Worm (Caenorhabditis elegans) whole organism, mixed stage, embryonic: Measurements from ENCODE around the gene T05C3.2.
"Not testable (repeated sequence)": the region's sequence is repeated elsewhere in the genome, so short reads cannot be mapped to it uniquely, and the experiment has no call there.

ENCODE experiments used
- M03D4.4 ChIP-seq: sonication (generic microtip); optimal IDR thresholded peaks from 2 replicates; lab custom pipeline; 2017; ENCODE audit warnings: mild to moderate bottlenecking, missing genetic modification characterization, missing compliant biosample characterization
- bed-3 ChIP-seq: fragments of 200-800 bp; sonication (Bioruptor generic); optimal IDR thresholded peaks from 3 replicates; lab custom pipeline; 2018; ENCODE audit warnings: mild to moderate bottlenecking, missing genetic modification characterization, moderate library complexity, missing compliant biosample characterization
- blmp-1 ChIP-seq: fragments of 150-350 bp; optimal IDR thresholded peaks from 2 replicates; lab custom pipeline; 2014; ENCODE audit warnings: missing biosample characterization, missing genetic modification characterization
- ceh-39 ChIP-seq: fragments of 150-350 bp; optimal IDR thresholded peaks from 2 replicates; lab custom pipeline; 2014; ENCODE audit warnings: missing biosample characterization, missing genetic modification characterization
- ceh-43 ChIP-seq: fragments of 200-800 bp; sonication (Bioruptor generic); optimal IDR thresholded peaks from 2 replicates; lab custom pipeline; 2018; ENCODE audit warnings: mild to moderate bottlenecking, missing genetic modification characterization, moderate library complexity, missing compliant biosample characterization
- ceh-83 ChIP-seq: fragments of 200-800 bp; sonication (Bioruptor generic); optimal IDR thresholded peaks from 2 replicates; lab custom pipeline; 2018; ENCODE audit warnings: mild to moderate bottlenecking, missing genetic modification characterization, missing compliant biosample characterization
- drap-1 ChIP-seq: fragments of 200-800 bp; sonication (Bioruptor generic); optimal IDR thresholded peaks from 3 replicates; lab custom pipeline; 2018; ENCODE audit warnings: mild to moderate bottlenecking, missing genetic modification characterization, missing compliant biosample characterization
- elt-1 ChIP-seq: sonication (generic microtip); optimal IDR thresholded peaks from 2 replicates; lab custom pipeline; 2017; ENCODE audit warnings: missing genetic modification characterization, mild to moderate bottlenecking, missing compliant biosample characterization, antibody characterized with exemption, moderate library complexity, borderline replicate concordance; ENCODE audit not compliant: insufficient read depth
- elt-3 ChIP-seq: fragments of 150-350 bp; optimal IDR thresholded peaks from 2 replicates; lab custom pipeline; 2014; ENCODE audit warnings: missing biosample characterization, missing genetic modification characterization
- ham-2 ChIP-seq: fragments of 200-800 bp; sonication (Bioruptor generic); optimal IDR thresholded peaks from 2 replicates; lab custom pipeline; 2018; ENCODE audit warnings: mild to moderate bottlenecking, missing genetic modification characterization, missing compliant biosample characterization
- hlh-1 ChIP-seq: fragments of 150-350 bp; optimal IDR thresholded peaks from 2 replicates; lab custom pipeline; 2014; ENCODE audit warnings: missing biosample characterization, missing genetic modification reagents, missing genetic modification characterization
- lin-13 ChIP-seq: fragments of 150-350 bp; optimal IDR thresholded peaks from 2 replicates; lab custom pipeline; 2014; ENCODE audit warnings: missing biosample characterization, missing genetic modification characterization
- lin-32 ChIP-seq: fragments of 200-800 bp; sonication (Bioruptor generic); optimal IDR thresholded peaks from 2 replicates; lab custom pipeline; 2018; ENCODE audit warnings: mild to moderate bottlenecking, missing genetic modification characterization, missing compliant biosample characterization
- mab-5 ChIP-seq: fragments of 150-350 bp; optimal IDR thresholded peaks from 2 replicates; lab custom pipeline; 2014; ENCODE audit warnings: missing biosample characterization, missing genetic modification characterization
- mep-1 ChIP-seq: fragments of 150-350 bp; optimal IDR thresholded peaks from 2 replicates; lab custom pipeline; 2017; ENCODE audit warnings: missing biosample characterization, missing genetic modification reagents, missing genetic modification characterization, inconsistent platforms
- mls-2 ChIP-seq: sonication (generic microtip); optimal IDR thresholded peaks from 2 replicates; lab custom pipeline; 2016; ENCODE audit warnings: mild to moderate bottlenecking, missing genetic modification characterization, moderate library complexity, missing compliant biosample characterization
- nhr-12 ChIP-seq: fragments of 150-350 bp; optimal IDR thresholded peaks from 2 replicates; lab custom pipeline; 2014; ENCODE audit warnings: missing biosample characterization, missing genetic modification characterization
- nhr-2 ChIP-seq: fragments of 150-350 bp; optimal IDR thresholded peaks from 2 replicates; lab custom pipeline; 2014; ENCODE audit warnings: missing biosample characterization, missing genetic modification characterization
- nhr-237 ChIP-seq: fragments of 150-350 bp; optimal IDR thresholded peaks from 2 replicates; lab custom pipeline; 2014; ENCODE audit warnings: missing biosample characterization, missing genetic modification characterization
- nhr-28 ChIP-seq: fragments of 150-350 bp; optimal IDR thresholded peaks from 2 replicates; lab custom pipeline; 2014; ENCODE audit warnings: missing biosample characterization, missing genetic modification characterization
- nhr-76 ChIP-seq: sonication (generic microtip); optimal IDR thresholded peaks from 2 replicates; lab custom pipeline; 2017; ENCODE audit warnings: missing biosample characterization, missing genetic modification characterization
- pha-4 ChIP-seq: fragments of 150-350 bp; optimal IDR thresholded peaks from 2 replicates; lab custom pipeline; 2018; ENCODE audit warnings: missing biosample characterization, missing genetic modification reagents, missing genetic modification characterization
- sem-2 ChIP-seq: fragments of 200-800 bp; sonication (Bioruptor generic); optimal IDR thresholded peaks from 2 replicates; lab custom pipeline; 2018; ENCODE audit warnings: mild to moderate bottlenecking, missing genetic modification characterization, missing compliant biosample characterization
- snpc-4 ChIP-seq: fragments of 150-350 bp; optimal IDR thresholded peaks from 2 replicates; lab custom pipeline; 2014; ENCODE audit warnings: missing biosample characterization, missing genetic modification characterization
- tbx-8 ChIP-seq: fragments of 200-800 bp; sonication (Bioruptor generic); optimal IDR thresholded peaks from 2 replicates; lab custom pipeline; 2018; ENCODE audit warnings: mild to moderate bottlenecking, missing genetic modification characterization, moderate library complexity, missing compliant biosample characterization
- unc-120 ChIP-seq: sonication (generic microtip); optimal IDR thresholded peaks from 2 replicates; lab custom pipeline; 2017; ENCODE audit warnings: missing genetic modification characterization, missing compliant biosample characterization; ENCODE audit not compliant: poor library complexity, severe bottlenecking
- unc-39 ChIP-seq: fragments of 150-350 bp; optimal IDR thresholded peaks from 2 replicates; lab custom pipeline; 2014; ENCODE audit warnings: missing biosample characterization, missing genetic modification characterization
- unc-62 ChIP-seq: fragments of 150-350 bp; optimal IDR thresholded peaks from 2 replicates; lab custom pipeline; 2014; ENCODE audit warnings: missing biosample characterization, missing genetic modification reagents, missing genetic modification characterization
- zip-8 ChIP-seq: fragments of 150-350 bp; optimal IDR thresholded peaks from 2 replicates; lab custom pipeline; 2014; ENCODE audit warnings: missing biosample characterization, missing genetic modification characterization
- ztf-11 ChIP-seq: fragments of 150-350 bp; optimal IDR thresholded peaks from 2 replicates; lab custom pipeline; 2014; ENCODE audit warnings: missing biosample characterization, missing genetic modification characterization

The T05C3.2 gene

DNA sequence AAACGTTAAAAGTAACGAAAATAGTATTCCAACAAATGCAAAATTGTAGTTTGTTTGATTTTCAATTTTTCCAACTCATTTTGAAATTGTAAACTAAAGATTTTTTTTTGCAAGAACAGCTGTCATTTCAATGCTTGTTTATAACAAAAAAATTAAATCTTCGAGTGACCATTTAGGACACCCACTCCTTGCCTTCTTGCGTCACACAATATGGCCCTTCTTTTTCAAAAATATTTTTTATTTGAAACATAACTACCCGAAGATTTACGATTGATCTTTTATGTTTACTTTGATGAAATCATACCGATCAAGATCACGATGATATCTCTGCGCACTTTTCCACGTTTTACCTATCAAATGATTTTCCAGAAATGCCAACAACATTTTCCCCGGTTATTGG, 33.7 kb upstream of the T05C3.2 start, which contains the start of gene ZC317.2:
Gene ZC317.2, plus strand, starts transcription at position 301 of the 400 bp plus-strand sequence.
- no peak for TF ChIP-seq ceh-43 (GFP tag; lab: Kevin White, UChicago)
- TF ChIP-seq nhr-12 (tag; lab: Kevin White, UChicago) = no peak
- no peak for TF ChIP-seq nhr-237 (tag; lab: Kevin White, UChicago)
- TF ChIP-seq sem-2 (GFP tag; lab: Kevin White, UChicago) = no peak
- no peak for TF ChIP-seq hlh-1 (tag; lab: Kevin White, UChicago)
- no peak for TF ChIP-seq elt-3 (tag; lab: Kevin White, UChicago)
- no peak for TF ChIP-seq ztf-11 (tag; lab: Kevin White, UChicago)
- TF ChIP-seq elt-1 (tag; lab: Kevin White, UChicago) = no peak
- TF ChIP-seq lin-32 (GFP tag; lab: Kevin White, UChicago) = no peak
- TF ChIP-seq nhr-2 = no peak
- TF ChIP-seq pha-4 (tag; lab: Kevin White, UChicago) = no peak

DNA sequence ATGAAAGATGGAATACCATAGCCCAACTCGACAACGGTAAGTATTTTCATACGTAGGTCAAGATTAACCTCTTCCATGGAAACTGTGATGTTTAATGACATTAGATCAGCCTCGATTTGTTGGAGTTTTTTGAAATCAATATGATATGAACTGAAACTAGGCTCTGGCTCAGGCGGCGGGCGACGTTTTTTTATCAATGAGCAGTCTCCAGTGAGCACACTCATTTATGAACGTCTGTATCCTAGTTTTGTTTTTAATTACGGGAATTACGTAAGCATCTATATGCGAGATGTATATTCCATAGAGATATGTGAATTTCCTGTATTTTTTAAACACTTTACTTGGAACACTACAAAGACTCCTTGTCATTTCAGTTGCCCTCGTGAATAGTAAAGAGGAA, 30.7 kb upstream of the T05C3.2 start, which contains the start of gene srg-67:
Gene srg-67, minus strand, starts transcription at position 101 of the 400 bp plus-strand sequence.
- TF ChIP-seq elt-3 (tag; lab: Kevin White, UChicago) = no peak
- TF ChIP-seq tbx-8 (GFP tag; lab: Kevin White, UChicago) = no peak
- no peak for TF ChIP-seq nhr-28 (tag; lab: Kevin White, UChicago)
- no peak for TF ChIP-seq ceh-83
- no peak for TF ChIP-seq nhr-76 (tag; lab: Kevin White, UChicago)
- TF ChIP-seq zip-8 (tag; lab: Kevin White, UChicago) = no peak
- no peak for TF ChIP-seq drap-1 (GFP tag; lab: Kevin White, UChicago)
- TF ChIP-seq mls-2 (tag; lab: Kevin White, UChicago) = no peak
- TF ChIP-seq sem-2 (GFP tag; lab: Kevin White, UChicago) = no peak
- TF ChIP-seq ceh-43 (GFP tag; lab: Kevin White, UChicago) = no peak
- no peak for TF ChIP-seq hlh-1 (tag; lab: Kevin White, UChicago)
- TF ChIP-seq ztf-11 (tag; lab: Kevin White, UChicago) = no peak
- TF ChIP-seq nhr-2 = no peak
- no peak for TF ChIP-seq unc-120 (tag; lab: Kevin White, UChicago)
- TF ChIP-seq ceh-39 (tag; lab: Kevin White, UChicago) = no peak
- no peak for TF ChIP-seq mep-1
- TF ChIP-seq ham-2 (GFP tag; lab: Kevin White, UChicago) = no peak
- TF ChIP-seq lin-13 = no peak
- no peak for TF ChIP-seq bed-3
- TF ChIP-seq blmp-1 (tag; lab: Kevin White, UChicago) = no peak

DNA sequence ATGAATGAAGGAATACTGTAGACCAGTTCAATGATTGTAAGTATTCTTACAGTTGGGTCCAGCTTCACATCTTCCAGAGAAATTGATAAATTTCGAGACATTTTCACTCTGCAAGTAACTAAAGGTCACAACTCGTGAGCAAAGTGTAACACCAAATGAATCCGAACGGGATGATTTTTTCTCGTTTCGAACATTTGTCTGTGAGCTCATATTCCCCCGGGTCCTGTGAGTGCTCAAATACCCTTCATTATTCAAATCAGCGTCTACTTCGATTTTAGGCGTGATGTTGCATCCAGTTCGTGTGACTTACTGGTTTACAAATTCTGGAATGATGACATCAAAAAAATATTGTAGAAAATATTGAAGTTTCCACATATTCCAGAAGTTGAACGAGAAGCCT, 28.2 kb upstream of the T05C3.2 start, which contains the start of gene srg-68:
Gene srg-68, minus strand, starts transcription at position 101 of the 400 bp plus-strand sequence.
- TF ChIP-seq ceh-39 (tag; lab: Kevin White, UChicago) = no peak
- TF ChIP-seq snpc-4 (tag; lab: Kevin White, UChicago) = no peak
- no peak for TF ChIP-seq ham-2 (GFP tag; lab: Kevin White, UChicago)
- TF ChIP-seq mab-5 = no peak
- no peak for TF ChIP-seq nhr-12 (tag; lab: Kevin White, UChicago)
- no peak for TF ChIP-seq unc-39
- TF ChIP-seq elt-3 (tag; lab: Kevin White, UChicago) = no peak

DNA sequence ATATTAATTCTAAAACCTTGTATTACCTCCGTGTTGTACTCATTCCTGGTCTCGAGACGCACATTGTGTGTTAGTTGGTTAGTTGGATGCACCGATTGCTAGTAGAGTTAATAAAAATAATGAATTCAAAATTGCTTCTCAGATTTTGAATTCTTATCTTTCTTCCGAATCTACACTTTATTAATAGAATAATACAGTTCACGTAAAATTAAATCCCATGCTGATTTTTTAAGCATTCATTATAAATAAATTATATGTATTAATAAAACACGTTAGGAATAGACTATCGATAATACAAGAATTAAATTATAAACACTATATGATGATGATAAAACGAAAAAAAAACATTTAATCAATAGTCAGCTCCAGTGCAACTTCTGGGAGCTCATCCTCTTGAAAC, 25.1 kb upstream of the T05C3.2 start, which contains the start of gene ZC317.6:
Gene ZC317.6, minus strand, starts transcription at position 101 of the 400 bp plus-strand sequence.
- not testable (repeated sequence) for TF ChIP-seq mep-1, unc-39, bed-3

DNA sequence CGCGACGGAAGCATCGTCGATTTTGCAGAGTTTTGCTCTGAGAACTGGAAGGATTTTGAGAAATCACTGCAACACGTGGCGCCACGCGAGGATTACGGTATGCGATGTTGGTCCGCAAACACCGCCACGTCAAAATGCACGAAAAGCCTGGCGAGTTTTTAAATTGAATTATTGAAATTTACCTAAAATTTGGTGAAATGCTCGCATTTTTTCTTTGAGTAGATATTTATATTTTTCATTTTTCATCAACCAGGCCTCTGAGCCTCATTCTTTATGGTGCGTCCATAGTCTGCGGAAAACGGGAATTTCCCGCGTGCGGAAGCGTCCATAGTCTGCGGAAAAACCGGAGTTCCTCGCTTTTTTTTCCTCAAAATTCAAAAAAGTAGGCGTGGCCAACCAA, 22.6 kb upstream of the T05C3.2 start, which contains the start of gene ZC317.7:
Gene ZC317.7, minus strand, starts transcription at position 101 of the 400 bp plus-strand sequence.
- TF ChIP-seq nhr-2; pha-4 (tag; lab: Kevin White, UChicago); unc-39: not testable (repeated sequence)

DNA sequence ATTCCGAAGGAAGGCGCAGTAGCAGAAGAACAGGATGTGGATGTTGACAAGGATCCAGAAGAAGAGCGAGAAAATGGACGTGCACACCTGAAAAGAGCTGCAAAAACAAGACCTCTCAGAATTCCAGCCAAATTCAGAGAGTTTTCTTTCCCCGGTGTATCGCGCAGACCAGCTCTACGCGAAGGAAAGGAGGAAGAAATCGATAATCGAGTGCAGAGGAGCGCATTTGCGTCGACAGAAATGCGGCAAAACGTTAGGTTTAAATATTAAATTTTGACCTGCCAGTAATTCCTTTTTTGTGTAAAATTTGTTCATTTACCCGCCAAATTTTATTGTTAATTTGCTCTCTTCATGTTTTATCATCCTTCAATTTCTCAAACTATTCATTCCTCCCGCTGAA, 15.8 kb upstream of the T05C3.2 start:
- TF ChIP-seq bed-3 (no peak), M03D4.4 (no peak), ztf-11 (tag; lab: Kevin White, UChicago) (no peak), lin-32 (GFP tag; lab: Kevin White, UChicago) (no peak), unc-39 (no peak), hlh-1 (tag; lab: Kevin White, UChicago) (no peak), nhr-2 (no peak), nhr-237 (tag; lab: Kevin White, UChicago) (no peak), mab-5 (no peak), nhr-28 (tag; lab: Kevin White, UChicago) (no peak), unc-62 (GFP tag; lab: Kevin White, UChicago) (no peak), ceh-83 (no peak)
